Worm (Caenorhabditis elegans) whole organism, midembryonic: ENCODE data around the gene ptp-3.

Experiments
- T22C8.4 ChIP-seq: fragments of 200-800 bp; sonication (Bioruptor generic); IDR thresholded peaks from 2 replicates; pipeline ENCODE4 v1.3.6; 2022; ENCODE audit warnings: missing genetic modification characterization, missing compliant biosample characterization
- cog-1 ChIP-seq: sonication (generic microtip); optimal IDR thresholded peaks from 2 replicates; lab custom pipeline; 2016; ENCODE audit warnings: missing genetic modification characterization, missing compliant biosample characterization
- flt-1 ChIP-seq: fragments of 200-800 bp; sonication (Bioruptor generic); IDR thresholded peaks from 2 replicates; pipeline ENCODE4 v1.3.6; 2022; ENCODE audit warnings: missing genetic modification characterization, missing compliant biosample characterization
- klf-2 ChIP-seq: fragments of 200-800 bp; sonication (Bioruptor generic); conservative IDR thresholded peaks from 2 replicates; pipeline ENCODE4 v1.3.6; 2022; ENCODE audit warnings: missing genetic modification reagents, missing genetic modification characterization, missing compliant biosample characterization
- med-1 ChIP-seq: sonication (generic microtip); optimal IDR thresholded peaks from 2 replicates; lab custom pipeline; 2017; ENCODE audit warnings: missing genetic modification characterization, mild to moderate bottlenecking, missing compliant biosample characterization, antibody characterized with exemption, missing genetic modification reagents; ENCODE audit not compliant: insufficient read depth
- ref-1 ChIP-seq: fragments of 200-800 bp; sonication (Bioruptor generic); conservative IDR thresholded peaks from 2 replicates; pipeline ENCODE4 v1.3.6; 2022; ENCODE audit warnings: missing genetic modification reagents, missing genetic modification characterization, missing compliant biosample characterization
- tab-1 ChIP-seq: fragments of 200-800 bp; sonication (Bioruptor generic); IDR thresholded peaks from 2 replicates; pipeline ENCODE4 v1.3.6; 2022; ENCODE audit warnings: missing genetic modification characterization, missing compliant biosample characterization
- ztf-29 ChIP-seq: fragments of 200-800 bp; sonication (Bioruptor generic); IDR thresholded peaks from 2 replicates; pipeline ENCODE4 v1.3.6; 2022; ENCODE audit warnings: missing genetic modification reagents, missing genetic modification characterization, missing compliant biosample characterization

DNA sequence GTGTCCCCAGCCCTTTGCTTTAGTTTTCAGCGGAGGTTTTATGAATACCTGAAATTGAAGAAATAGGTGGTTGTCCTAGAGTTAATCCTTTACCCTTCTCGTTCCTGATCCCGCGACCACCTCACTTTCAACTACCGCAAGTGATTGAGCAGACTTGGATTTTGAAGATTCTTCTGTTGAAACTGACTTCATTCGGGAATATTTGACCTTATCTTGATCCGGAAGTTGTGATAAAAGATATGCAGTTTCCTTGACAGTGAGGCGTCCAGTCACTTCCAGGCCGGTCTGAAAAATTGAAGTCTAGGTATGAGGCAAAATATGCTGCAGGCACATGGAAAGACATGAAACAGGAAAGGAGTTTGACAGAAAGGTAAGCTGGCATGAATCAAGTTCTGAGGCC lies 20.2 kb upstream of the ptp-3 start:
- no peak for TF ChIP-seq T22C8.4 (GFP tag; lab: Robert Waterston, UW)
- no peak for TF ChIP-seq flt-1 (GFP tag; lab: Robert Waterston, UW)
- TF ChIP-seq ztf-29 (GFP tag; lab: Robert Waterston, UW): no peak
- no peak for TF ChIP-seq klf-2
- no peak for TF ChIP-seq tab-1 (GFP tag; lab: Robert Waterston, UW)
- no peak for TF ChIP-seq ref-1
- no peak for TF ChIP-seq med-1 (GFP tag; lab: Kevin White, UChicago)
- TF ChIP-seq cog-1 (tag; lab: Kevin White, UChicago): no peak
